Fruit fly (Drosophila melanogaster): ENCODE results near the gene aux.

- TF ChIP-seq Sin3A (optimal IDR thresholded peaks at IDR 0.05) (no peak), insv (optimal IDR thresholded peaks at IDR 0.05) (no peak), ttk (optimal IDR thresholded peaks at IDR 0.05) (no peak), h (optimal IDR thresholded peaks at IDR 0.05) (no peak)
Measured at dm6 chr3R:4249947-4250346, 38.4 kb downstream of the aux start.
